Worm (Caenorhabditis elegans): ENCODE data around the gene snf-12.

DNA sequence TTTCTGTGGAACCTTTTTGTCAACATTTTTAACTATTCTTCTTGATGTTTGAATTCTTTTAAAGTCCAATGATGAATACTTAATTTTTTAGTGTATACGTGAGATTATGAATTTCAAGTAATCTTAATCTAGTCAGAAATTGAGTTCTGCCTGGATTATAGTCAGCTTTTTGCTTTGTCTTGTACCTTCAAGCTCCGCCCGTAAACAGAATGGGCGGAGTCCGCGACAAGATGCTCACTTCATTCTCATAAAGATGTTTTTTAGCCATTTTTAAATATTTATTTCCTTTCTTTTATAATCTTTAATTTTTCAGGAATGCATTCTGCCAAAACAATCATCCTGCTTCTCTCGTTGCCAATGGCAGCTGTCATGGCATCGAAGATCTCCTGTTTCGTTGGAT is 47.6 kb downstream of the snf-12 start, which contains the start of gene F47E1.1:
- TF ChIP-seq T22C8.4 (GFP tag; IDR thresholded peaks at IDR 0.05), result no peak
- no peak for TF ChIP-seq med-1 (GFP tag; optimal IDR thresholded peaks at IDR 0.05; ENCODE audit: insufficient read depth)
- no peak for TF ChIP-seq tab-1 (GFP tag; IDR thresholded peaks at IDR 0.05)
- no peak for TF ChIP-seq cog-1 (tag; optimal IDR thresholded peaks at IDR 0.05)
- TF ChIP-seq klf-2 (GFP tag; conservative IDR thresholded peaks at IDR 0.05), result no peak
- TF ChIP-seq flt-1 (GFP tag; IDR thresholded peaks at IDR 0.05), result no peak
